Fruit fly (Drosophila melanogaster): ENCODE results near the gene pcx.

pcx gene

dm6 chrX:2278782-2279304 is 53.7 kb downstream of the pcx start (continued):
- TF ChIP-seq Eip74EF (GFP tag; optimal IDR thresholded peaks at IDR 0.05) (peak in 1 of 2 experiments; percentile 31), Pdp1 (GFP tag; optimal IDR thresholded peaks at IDR 0.05) (peak in 1 of 2 experiments; percentile 11), Hr78 (GFP tag; optimal IDR thresholded peaks at IDR 0.05) (peak in 1 of 2 experiments; percentile 80), chinmo (GFP tag; IDR thresholded peaks at IDR 0.05; ENCODE audit: partially characterized antibody) (peak; percentile 93)

dm6 chrX:2283470-2283869 is 58.4 kb downstream of the pcx start:
- TF ChIP-seq sd (tag; optimal IDR thresholded peaks at IDR 0.05) = peak; percentile 27
- TF ChIP-seq Trl (optimal IDR thresholded peaks at IDR 0.05) = peak; percentile 16 to 60
- no peak for TF ChIP-seq Trl (GFP tag; optimal IDR thresholded peaks at IDR 0.05)
- TF ChIP-seq sqz (GFP tag; optimal IDR thresholded peaks at IDR 0.05) = peak; percentile 73
- 0 out of 4 replicates have a peak, but pooled peaks have one; percentile 28 for TF ChIP-seq chinmo (GFP tag; IDR thresholded peaks at IDR 0.05; ENCODE audit: partially characterized antibody)
- TF ChIP-seq Spps (tag; optimal IDR thresholded peaks at IDR 0.05) = no peak
- no peak for TF ChIP-seq CoRest (tag; optimal IDR thresholded peaks at IDR 0.05)
- TF ChIP-seq crol (GFP tag; IDR thresholded peaks at IDR 0.05) = peak; percentile 45; the same call in 1 of the 2 replicates
- peak; percentile 27 for TF ChIP-seq kni (GFP tag; optimal IDR thresholded peaks at IDR 0.05)
- peak; percentile 99 for TF ChIP-seq Blimp-1 (GFP tag; optimal IDR thresholded peaks at IDR 0.05)
- no peak for TF ChIP-seq gcm2 (GFP tag; optimal IDR thresholded peaks at IDR 0.05)
- TF ChIP-seq Med (GFP tag) = peak; percentile 1

- TF ChIP-seq CG34376 (GFP tag; optimal IDR thresholded peaks at IDR 0.05) = peak; percentile 45
- TF ChIP-seq caup (GFP tag; optimal IDR thresholded peaks at IDR 0.05; ENCODE audit: severe bottlenecking) = peak; percentile 22
- no peak for TF ChIP-seq Six4 (GFP tag; optimal IDR thresholded peaks at IDR 0.05)
- peak; percentile 85 for TF ChIP-seq GATAe (GFP tag; conservative IDR thresholded peaks at IDR 0.05)
- TF ChIP-seq grau (tag; optimal IDR thresholded peaks at IDR 0.05) = no peak
- TF ChIP-seq Nf-YC (tag; optimal IDR thresholded peaks at IDR 0.05) = peak; percentile 13
- no peak for TF ChIP-seq CG8089 (GFP tag; optimal IDR thresholded peaks at IDR 0.05)
- TF ChIP-seq ems (GFP tag; optimal IDR thresholded peaks at IDR 0.05) = no peak
- no peak for TF ChIP-seq CG13296 (GFP tag; optimal IDR thresholded peaks at IDR 0.05)
- peak; percentile 62 for TF ChIP-seq mirr (GFP tag; optimal IDR thresholded peaks at IDR 0.05)
- TF ChIP-seq cwo (GFP tag; optimal IDR thresholded peaks at IDR 0.05) = peak; percentile 59
- TF ChIP-seq CG9876 (GFP tag; optimal IDR thresholded peaks at IDR 0.05) = no peak
- TF ChIP-seq sd (tag; optimal IDR thresholded peaks at IDR 0.05) = peak; percentile 18
- no peak for TF ChIP-seq Hr78 (GFP tag; optimal IDR thresholded peaks at IDR 0.05)
- TF ChIP-seq H2.0 (GFP tag; IDR thresholded peaks at IDR 0.05) = no peak
- TF ChIP-seq Hey (tag; optimal IDR thresholded peaks at IDR 0.05) = peak; percentile 98
- peak; percentile 70 for TF ChIP-seq ftz-f1 (GFP tag; optimal IDR thresholded peaks at IDR 0.05)
- no peak for TF ChIP-seq CG8290 (GFP tag; optimal IDR thresholded peaks at IDR 0.05)
- TF ChIP-seq CG8290 (tag; optimal IDR thresholded peaks at IDR 0.05) = peak in 1 of 2 experiments; percentile 10
- peak; percentile 82 for TF ChIP-seq sug (tag; optimal IDR thresholded peaks at IDR 0.05)
- TF ChIP-seq grn (GFP tag; optimal IDR thresholded peaks at IDR 0.05) = peak; percentile 38
- no peak for TF ChIP-seq amos (GFP tag; IDR thresholded peaks at IDR 0.05; ENCODE audit: partially characterized antibody)
- peak; percentile 61 for TF ChIP-seq Med (GFP tag)
- TF ChIP-seq CG5180 (GFP tag; optimal IDR thresholded peaks at IDR 0.05) = no peak
- TF ChIP-seq chinmo (GFP tag; IDR thresholded peaks at IDR 0.05; ENCODE audit: partially characterized antibody) = no peak
- 0 out of 2 replicates have a peak, but pooled peaks have one; percentile 14 for TF ChIP-seq CG9932 (GFP tag; IDR thresholded peaks at IDR 0.05)
- no peak for TF ChIP-seq CG11504 (tag; optimal IDR thresholded peaks at IDR 0.05)
- peak; percentile 26 for TF ChIP-seq CG18599 (GFP tag; optimal IDR thresholded peaks at IDR 0.05)
- TF ChIP-seq stc (GFP tag; IDR thresholded peaks at IDR 0.05) = no peak
- no peak for TF ChIP-seq ac (GFP tag; optimal IDR thresholded peaks at IDR 0.05)
- no peak for TF ChIP-seq luna (GFP tag; optimal IDR thresholded peaks at IDR 0.05)
- no peak for TF ChIP-seq NFAT (GFP tag; IDR thresholded peaks at IDR 0.05)
- TF ChIP-seq crol (GFP tag; IDR thresholded peaks at IDR 0.05) = peak; percentile 83
- TF ChIP-seq CG10543 (GFP tag; optimal IDR thresholded peaks at IDR 0.05) = peak; percentile 28
- peak; percentile 90 for TF ChIP-seq exex (tag; optimal IDR thresholded peaks at IDR 0.05)
Measured at dm6 chrX:2286255-2286654, 61.2 kb downstream of the pcx start.
